Fruit fly (Drosophila melanogaster) whole organism, embryonic: ENCODE results near the gene Sfp65A.

ENCODE experiments used
- CG4820 ChIP-seq: fragments of 200-800 bp; sonication (Bioruptor generic); optimal IDR thresholded peaks from 3 replicates; lab custom pipeline; 2016; ENCODE audit warnings: missing biosample characterization, missing genetic modification characterization
- CG6175 ChIP-seq: fragments of 200-800 bp; sonication (Bioruptor generic); IDR thresholded peaks from 3 replicates; pipeline ENCODE4 v1.3.6; 2022; ENCODE audit warnings: missing biosample characterization, missing genetic modification characterization
- Pdp1 ChIP-seq, 2 experiments: fragments of 200-800 bp; sonication (Bioruptor generic); optimal IDR thresholded peaks; 3 replicates each; lab custom pipeline; 2016; ENCODE audit warnings: missing biosample characterization in 2 of 2, missing genetic modification characterization in 2 of 2, mild to moderate bottlenecking in 1 of 2, moderate library complexity in 1 of 2
- emc ChIP-seq: fragments of 200-800 bp; sonication (Bioruptor generic); optimal IDR thresholded peaks from 2 replicates; lab custom pipeline; 2016; ENCODE audit warnings: missing biosample characterization, missing genetic modification characterization
- zen ChIP-seq: fragments of 200-800 bp; sonication (Bioruptor generic); optimal IDR thresholded peaks from 3 replicates; lab custom pipeline; 2018; ENCODE audit warnings: missing biosample characterization, mild to moderate bottlenecking, missing genetic modification characterization, moderate library complexity

- TF ChIP-seq CG4820 (no peak), emc (no peak), Pdp1 (GFP tag; optimal IDR thresholded peaks at IDR 0.05; lab: Kevin White, UChicago) (no peak), zen (no peak), CG6175 (GFP tag; lab: Robert Waterston, UW) (no peak)
These were observed 45.8 kb downstream of the Sfp65A start for dm6 chr3L:6395907-6396306.
